Fruit fly (Drosophila melanogaster) whole organism, embryonic: ENCODE results near the gene cold.

Experiments
- Atf-2 ChIP-seq: fragments of 200-800 bp; sonication (Bioruptor generic); optimal IDR thresholded peaks from 2 replicates; lab custom pipeline; 2016; ENCODE audit warnings: missing biosample characterization, missing genetic modification characterization
- Awh ChIP-seq: fragments of 200-800 bp; sonication (Bioruptor generic); IDR thresholded peaks from 2 replicates; pipeline ENCODE4, ENCODE4 v1.3.6; 2022; ENCODE audit warnings: missing biosample characterization, missing genetic modification characterization
- B-H2 ChIP-seq: fragments of 200-800 bp; sonication (Bioruptor generic); optimal IDR thresholded peaks from 2 replicates; lab custom pipeline; 2018; ENCODE audit warnings: missing biosample characterization, mild to moderate bottlenecking, missing genetic modification characterization
- CG13296 ChIP-seq: fragments of 200-800 bp; sonication (Bioruptor generic); optimal IDR thresholded peaks from 3 replicates; lab custom pipeline; 2018; ENCODE audit warnings: missing biosample characterization, mild to moderate bottlenecking, missing genetic modification characterization
- CG16813 ChIP-seq: fragments of 200-800 bp; sonication (Bioruptor generic); IDR thresholded peaks from 3 replicates; pipeline ENCODE4 v1.3.6; 2022; ENCODE audit warnings: missing biosample characterization, missing genetic modification characterization; ENCODE audit not compliant: partially characterized antibody
- CG30403 ChIP-seq: fragments of 200-800 bp; sonication (Bioruptor generic); optimal IDR thresholded peaks from 3 replicates; lab custom pipeline; 2016; ENCODE audit warnings: missing biosample characterization, missing genetic modification characterization
- CG30431 ChIP-seq: fragments of 200-800 bp; sonication (Bioruptor generic); optimal IDR thresholded peaks from 2 replicates; lab custom pipeline; 2017; ENCODE audit warnings: missing biosample characterization, missing genetic modification characterization
- CG31441 ChIP-seq: fragments of 200-800 bp; sonication (Bioruptor generic); IDR thresholded peaks from 2 replicates; pipeline ENCODE4 v1.3.6; 2022; ENCODE audit warnings: missing biosample characterization, missing genetic modification characterization
- CG3838 ChIP-seq: fragments of 200-800 bp; sonication (Bioruptor generic); optimal IDR thresholded peaks from 3 replicates; lab custom pipeline; 2016; ENCODE audit warnings: missing biosample characterization, missing genetic modification characterization
- CG4328 ChIP-seq: fragments of 200-800 bp; sonication (Bioruptor generic); optimal IDR thresholded peaks from 3 replicates; lab custom pipeline; 2017; ENCODE audit warnings: missing biosample characterization, missing genetic modification reagents, missing genetic modification characterization
- CG4404 ChIP-seq: fragments of 200-800 bp; sonication (Bioruptor generic); IDR thresholded peaks from 2 replicates; pipeline ENCODE4 v1.3.6; 2022; ENCODE audit warnings: missing biosample characterization, missing genetic modification characterization
- CG4854 ChIP-seq: fragments of 200-800 bp; sonication (Bioruptor generic); optimal IDR thresholded peaks from 2 replicates; lab custom pipeline; 2016; ENCODE audit warnings: missing biosample characterization, missing genetic modification characterization, inconsistent platforms
- CG8388 ChIP-seq: fragments of 200-800 bp; sonication (Bioruptor generic); optimal IDR thresholded peaks from 2 replicates; lab custom pipeline; 2019; ENCODE audit warnings: missing biosample characterization, mild to moderate bottlenecking, missing genetic modification characterization, moderate library complexity
- CrebB ChIP-seq: fragments of 200-800 bp; sonication (Bioruptor generic); optimal IDR thresholded peaks from 3 replicates; lab custom pipeline; 2018; ENCODE audit warnings: missing biosample characterization, mild to moderate bottlenecking, missing genetic modification characterization
- E2f1 ChIP-seq: fragments of 200-800 bp; sonication (Bioruptor generic); IDR thresholded peaks from 2 replicates; pipeline ENCODE4 v1.3.6; 2022; ENCODE audit warnings: missing biosample characterization, missing genetic modification characterization
- ERR ChIP-seq: fragments of 200-800 bp; sonication (Bioruptor generic); optimal IDR thresholded peaks from 2 replicates; lab custom pipeline; 2016; ENCODE audit warnings: missing biosample characterization, missing genetic modification characterization
- Fer2 ChIP-seq: fragments of 200-800 bp; sonication (Bioruptor generic); optimal IDR thresholded peaks from 2 replicates; lab custom pipeline; 2018; ENCODE audit warnings: missing biosample characterization, mild to moderate bottlenecking, missing genetic modification characterization, moderate library complexity
- Gsc ChIP-seq: fragments of 200-800 bp; sonication (Bioruptor generic); IDR thresholded peaks from 2 replicates; pipeline ENCODE4 v1.3.6; 2022; ENCODE audit warnings: missing biosample characterization, missing genetic modification characterization
- Hr51 ChIP-seq, 2 experiments: fragments of 200-800 bp; sonication (Bioruptor generic); optimal IDR thresholded peaks; 2 replicates in 1 of 2; 3 replicates in 1 of 2; lab custom pipeline; 2016 to 2018; ENCODE audit warnings: missing biosample characterization in 2 of 2, missing genetic modification characterization in 2 of 2, mild to moderate bottlenecking in 1 of 2, moderate library complexity in 1 of 2
- Hr78 ChIP-seq, 2 experiments: fragments of 200-800 bp in 1 of 2; fragments of >200 bp in 1 of 2; sonication (Bioruptor generic) in 1 of 2; optimal IDR thresholded peaks; 2 replicates each; lab custom pipeline; 2017 to 2019; ENCODE audit warnings: missing biosample characterization in 2 of 2, missing genetic modification characterization in 2 of 2, mild to moderate bottlenecking in 1 of 2, moderate library complexity in 1 of 2
- Hsf ChIP-seq: fragments of 200-800 bp; sonication (Bioruptor generic); optimal IDR thresholded peaks from 3 replicates; lab custom pipeline; 2016; ENCODE audit warnings: missing biosample characterization, missing genetic modification characterization
- NfI ChIP-seq: fragments of 200-800 bp; sonication (Bioruptor generic); optimal IDR thresholded peaks from 3 replicates; lab custom pipeline; 2018; ENCODE audit warnings: missing biosample characterization, mild to moderate bottlenecking, missing genetic modification characterization, moderate library complexity
- Rx ChIP-seq: fragments of 200-800 bp; sonication (Bioruptor generic); IDR thresholded peaks from 2 replicates; pipeline ENCODE4 v1.3.6; 2022; ENCODE audit warnings: missing biosample characterization, missing genetic modification characterization
- Sox102F ChIP-seq: fragments of 200-800 bp; sonication (Bioruptor generic); optimal IDR thresholded peaks from 2 replicates; lab custom pipeline; 2018; ENCODE audit warnings: missing biosample characterization, mild to moderate bottlenecking, missing genetic modification characterization, moderate library complexity
- ase ChIP-seq: fragments of 200-800 bp; sonication (Bioruptor generic); IDR thresholded peaks from 3 replicates; pipeline ENCODE4 v1.3.6; 2022; ENCODE audit warnings: missing biosample characterization, missing genetic modification characterization
- bcd ChIP-seq: fragments of 200-800 bp; sonication (Bioruptor generic); optimal IDR thresholded peaks from 2 replicates; lab custom pipeline; 2017; ENCODE audit warnings: missing biosample characterization, mild to moderate bottlenecking, missing genetic modification characterization
- chinmo ChIP-seq: fragments of 200-800 bp; sonication (Bioruptor generic); IDR thresholded peaks from 4 replicates; pipeline ENCODE4 v1.3.6; 2022; ENCODE audit warnings: missing biosample characterization, missing genetic modification characterization; ENCODE audit not compliant: partially characterized antibody
- dm ChIP-seq: fragments of 200-800 bp; sonication (Bioruptor generic); optimal IDR thresholded peaks from 3 replicates; lab custom pipeline; 2016; ENCODE audit warnings: missing biosample characterization, missing genetic modification characterization
- dmrt99B ChIP-seq: fragments of 200-800 bp; sonication (Bioruptor generic); optimal IDR thresholded peaks from 2 replicates; lab custom pipeline; 2018; ENCODE audit warnings: missing biosample characterization, mild to moderate bottlenecking, missing genetic modification characterization, moderate library complexity
- eve ChIP-seq, 2 experiments: fragments of >200 bp; optimal IDR thresholded peaks; 2 replicates each; lab custom pipeline; 2017; ENCODE audit warnings: missing biosample characterization in 2 of 2, missing genetic modification characterization in 2 of 2
- gem ChIP-seq: fragments of 200-800 bp; sonication (Bioruptor generic); optimal IDR thresholded peaks from 2 replicates; lab custom pipeline; 2019; ENCODE audit warnings: missing biosample characterization, mild to moderate bottlenecking, missing genetic modification characterization, moderate library complexity
- gro ChIP-seq: fragments of 200-800 bp; sonication (Bioruptor generic); optimal IDR thresholded peaks from 2 replicates; lab custom pipeline; 2016; ENCODE audit warnings: missing biosample characterization, missing genetic modification characterization
- hbn ChIP-seq: fragments of 200-800 bp; sonication (Bioruptor generic); IDR thresholded peaks from 2 replicates; pipeline ENCODE4 v1.3.6; 2022; ENCODE audit warnings: missing biosample characterization, missing genetic modification characterization; ENCODE audit not compliant: partially characterized antibody
- inv ChIP-seq: fragments of 200-800 bp; sonication (Bioruptor generic); IDR thresholded peaks from 2 replicates; pipeline ENCODE4 v1.3.6; 2022; ENCODE audit warnings: missing biosample characterization, missing genetic modification characterization; ENCODE audit not compliant: partially characterized antibody
- jing ChIP-seq: fragments of 200-800 bp; sonication (Bioruptor generic); optimal IDR thresholded peaks from 2 replicates; lab custom pipeline; 2018; ENCODE audit warnings: missing biosample characterization, mild to moderate bottlenecking, missing genetic modification characterization
- onecut ChIP-seq: fragments of 200-800 bp; sonication (Bioruptor generic); IDR thresholded peaks from 2 replicates; pipeline ENCODE4 v1.3.6; 2022; ENCODE audit warnings: missing biosample characterization, missing genetic modification characterization
- phol ChIP-seq: fragments of 200-800 bp; sonication (Bioruptor generic); optimal IDR thresholded peaks from 3 replicates; lab custom pipeline; 2018; ENCODE audit warnings: missing biosample characterization, mild to moderate bottlenecking, missing genetic modification characterization, moderate library complexity
- scrt ChIP-seq: fragments of 200-800 bp; sonication (Bioruptor generic); optimal IDR thresholded peaks from 2 replicates; lab custom pipeline; 2018; ENCODE audit warnings: missing biosample characterization, mild to moderate bottlenecking, missing genetic modification characterization, moderate library complexity
- sisA ChIP-seq: fragments of 200-800 bp; sonication (Bioruptor generic); IDR thresholded peaks from 2 replicates; pipeline ENCODE4 v1.3.6; 2022; ENCODE audit warnings: missing biosample characterization, missing genetic modification characterization
- wek ChIP-seq: fragments of 200-800 bp; sonication (Bioruptor generic); optimal IDR thresholded peaks from 3 replicates; lab custom pipeline; 2018; ENCODE audit warnings: missing biosample characterization, mild to moderate bottlenecking, missing genetic modification characterization, moderate library complexity
- zen ChIP-seq: fragments of 200-800 bp; sonication (Bioruptor generic); optimal IDR thresholded peaks from 3 replicates; lab custom pipeline; 2018; ENCODE audit warnings: missing biosample characterization, mild to moderate bottlenecking, missing genetic modification characterization, moderate library complexity

The cold gene

dm6 chr2L:612778-613177, 38.7 kb downstream of the cold start:
- TF ChIP-seq scrt (GFP tag; lab: Kevin White, UChicago) (no peak), gro (GFP tag; lab: Kevin White, UChicago) (no peak), Atf-2 (GFP tag; lab: Kevin White, UChicago) (no peak), E2f1 (GFP tag; lab: Robert Waterston, UW) (no peak), phol (no peak), CrebB (no peak), chinmo (GFP tag; lab: Robert Waterston, UW) (no peak)
- TF ChIP-seq, all 482 proteins: peak for 0

dm6 chr2L:615023-615422, 40.9 kb downstream of the cold start:
- TF ChIP-seq inv (GFP tag; lab: Robert Waterston, UW) (no peak), CG4854 (GFP tag; lab: Kevin White, UChicago) (no peak), wek (GFP tag; lab: Kevin White, UChicago) (no peak), CG16813 (GFP tag; lab: Robert Waterston, UW) (no peak), ERR (GFP tag; lab: Kevin White, UChicago) (no peak), zen (tag; lab: Kevin White, UChicago) (no peak), CG31441 (GFP tag; lab: Robert Waterston, UW) (no peak), onecut (GFP tag; lab: Robert Waterston, UW) (no peak), bcd (no peak), Hr78 (GFP tag; optimal IDR thresholded peaks at IDR 0.05; lab: Kevin White, UChicago) (no peak), CG4328 (GFP tag; lab: Kevin White, UChicago) (no peak), jing (no peak), Hr51 (GFP tag; optimal IDR thresholded peaks at IDR 0.05; lab: Kevin White, UChicago) (no peak)

- no peak for TF ChIP-seq hbn (GFP tag; lab: Robert Waterston, UW)
- 0 out of 2 replicates have a peak, but pooled peaks have one; percentile 8 for TF ChIP-seq Gsc (GFP tag; lab: Robert Waterston, UW)
Observed at dm6 chr2L:619739-620138, 45.6 kb downstream of the cold start.

dm6 chr2L:621101-621500, 47.0 kb downstream of the cold start, which contains the start of gene lectin-21Cb:
lectin-21Cb (minus strand) TSS chr2L:621201.
- TF ChIP-seq gem (tag; lab: Kevin White, UChicago) (no peak), Fer2 (tag; lab: Kevin White, UChicago) (no peak), CG30431 (GFP tag; lab: Kevin White, UChicago) (no peak), Sox102F (GFP tag; lab: Kevin White, UChicago) (no peak), sisA (no peak), eve (GFP tag; optimal IDR thresholded peaks at IDR 0.05; lab: Kevin White, UChicago) (no peak), Hsf (GFP tag; lab: Kevin White, UChicago) (no peak), CG8388 (GFP tag; lab: Kevin White, UChicago) (no peak), dm (GFP tag; lab: Kevin White, UChicago) (no peak), CG3838 (GFP tag; lab: Kevin White, UChicago) (no peak), B-H2 (no peak), CG4404 (GFP tag; lab: Robert Waterston, UW) (no peak), CG30403 (GFP tag; lab: Kevin White, UChicago) (no peak), ase (no peak), Awh (GFP tag; lab: Robert Waterston, UW) (no peak), NfI (GFP tag; lab: Kevin White, UChicago) (no peak), Rx (no peak), CG13296 (GFP tag; lab: Kevin White, UChicago) (no peak), dmrt99B (tag; lab: Kevin White, UChicago) (no peak)
- TF ChIP-seq, all 482 proteins: peak for 0
